Fruit fly (Drosophila melanogaster) whole organism, embryonic: ENCODE data around the gene Max.

Experiments used
- CG10274 ChIP-seq: fragments of 200-800 bp; sonication (Bioruptor generic); optimal IDR thresholded peaks from 3 replicates; lab custom pipeline; 2017; ENCODE audit warnings: missing biosample characterization, mild to moderate bottlenecking, missing genetic modification characterization
- CG10366 ChIP-seq: fragments of 200-800 bp; sonication (Bioruptor generic); IDR thresholded peaks from 2 replicates; pipeline ENCODE4 v1.3.6; 2022; ENCODE audit warnings: missing biosample characterization, missing genetic modification characterization
- CG10959 ChIP-seq: fragments of 200-800 bp; sonication (Bioruptor generic); IDR thresholded peaks from 2 replicates; pipeline ENCODE4 v1.3.6; 2022; ENCODE audit warnings: missing biosample characterization, missing genetic modification characterization
- CG11085 ChIP-seq: fragments of 200-800 bp; sonication (Bioruptor generic); IDR thresholded peaks from 2 replicates; pipeline ENCODE4 v1.3.6; 2022; ENCODE audit warnings: missing biosample characterization, missing genetic modification characterization
- CG11247 ChIP-seq: fragments of 200-800 bp; sonication (Bioruptor generic); IDR thresholded peaks from 2 replicates; pipeline ENCODE4 v1.3.6; 2022; ENCODE audit warnings: missing biosample characterization, missing genetic modification characterization
- CG12299 ChIP-seq: fragments of 200-800 bp; sonication (Bioruptor generic); optimal IDR thresholded peaks from 2 replicates; lab custom pipeline; 2018; ENCODE audit warnings: missing biosample characterization, mild to moderate bottlenecking, missing genetic modification characterization
- CG13287 ChIP-seq: fragments of 200-800 bp; sonication (Bioruptor generic); IDR thresholded peaks from 2 replicates; pipeline ENCODE4 v1.3.6; 2022; ENCODE audit warnings: missing biosample characterization, missing genetic modification characterization; ENCODE audit not compliant: partially characterized antibody
- CG1603 ChIP-seq: fragments of 200-800 bp; sonication (Bioruptor generic); optimal IDR thresholded peaks from 2 replicates; lab custom pipeline; 2019; ENCODE audit warnings: missing biosample characterization, mild to moderate bottlenecking, missing genetic modification characterization, moderate library complexity
- CG18599 ChIP-seq: fragments of 200-800 bp; sonication (Bioruptor generic); optimal IDR thresholded peaks from 3 replicates; lab custom pipeline; 2017; ENCODE audit warnings: missing biosample characterization, missing genetic modification characterization, mild to moderate bottlenecking, moderate library complexity, missing genetic modification reagents
- CG2875 ChIP-seq: fragments of 200-800 bp; sonication (Bioruptor generic); optimal IDR thresholded peaks from 2 replicates; lab custom pipeline; 2017; ENCODE audit warnings: missing biosample characterization, mild to moderate bottlenecking, missing genetic modification characterization, missing genetic modification reagents
- CG3407 ChIP-seq: fragments of 200-800 bp; sonication (Bioruptor generic); optimal IDR thresholded peaks from 2 replicates; lab custom pipeline; 2018; ENCODE audit warnings: missing biosample characterization, mild to moderate bottlenecking, missing genetic modification characterization
- CG34422 ChIP-seq: fragments of 200-800 bp; sonication (Bioruptor generic); IDR thresholded peaks from 3 replicates; pipeline ENCODE4 v1.3.6; 2022; ENCODE audit warnings: missing biosample characterization, missing genetic modification characterization
- CG3838 ChIP-seq: fragments of 200-800 bp; sonication (Bioruptor generic); optimal IDR thresholded peaks from 3 replicates; lab custom pipeline; 2016; ENCODE audit warnings: missing biosample characterization, missing genetic modification characterization
- CG4617 ChIP-seq: fragments of 200-800 bp; sonication (Bioruptor generic); optimal IDR thresholded peaks from 3 replicates; lab custom pipeline; 2016; ENCODE audit warnings: missing biosample characterization, missing genetic modification characterization, borderline replicate concordance
- CG9797 ChIP-seq: fragments of 200-800 bp; sonication (Bioruptor generic); optimal IDR thresholded peaks from 3 replicates; lab custom pipeline; 2018; ENCODE audit warnings: missing biosample characterization, mild to moderate bottlenecking, missing genetic modification characterization
- CTCF ChIP-seq: fragments of 200-800 bp; sonication (Bioruptor generic); optimal IDR thresholded peaks from 2 replicates; lab custom pipeline; 2017; ENCODE audit warnings: missing biosample characterization, mild to moderate bottlenecking, missing genetic modification characterization, moderate library complexity
- E2f2 ChIP-seq: fragments of 200-800 bp; sonication (Bioruptor generic); IDR thresholded peaks from 2 replicates; pipeline ENCODE4 v1.3.6; 2022; ENCODE audit warnings: missing biosample characterization, missing genetic modification characterization
- Fer1 ChIP-seq: fragments of 200-800 bp; sonication (Bioruptor generic); optimal IDR thresholded peaks from 2 replicates; lab custom pipeline; 2017; ENCODE audit warnings: missing biosample characterization, mild to moderate bottlenecking, missing genetic modification characterization
- Fer2 ChIP-seq: fragments of 200-800 bp; sonication (Bioruptor generic); optimal IDR thresholded peaks from 2 replicates; lab custom pipeline; 2018; ENCODE audit warnings: missing biosample characterization, mild to moderate bottlenecking, missing genetic modification characterization, moderate library complexity
- Fer3 ChIP-seq: fragments of 200-800 bp; sonication (Bioruptor generic); optimal IDR thresholded peaks from 2 replicates; lab custom pipeline; 2018; ENCODE audit warnings: missing biosample characterization, mild to moderate bottlenecking, missing genetic modification characterization, moderate library complexity
- H2.0 ChIP-seq: fragments of 200-800 bp; sonication (Bioruptor generic); IDR thresholded peaks from 2 replicates; pipeline ENCODE4 v1.3.6; 2022; ENCODE audit warnings: missing biosample characterization, missing genetic modification characterization
- HmgZ ChIP-seq: fragments of 200-800 bp; sonication (Bioruptor generic); optimal IDR thresholded peaks from 2 replicates; lab custom pipeline; 2018; ENCODE audit warnings: missing biosample characterization, mild to moderate bottlenecking, missing genetic modification characterization
- Hr39 ChIP-seq: fragments of >200 bp; optimal IDR thresholded peaks from 2 replicates; lab custom pipeline; 2017
- Jarid2 ChIP-seq: fragments of 200-800 bp; sonication (Bioruptor generic); optimal IDR thresholded peaks from 3 replicates; lab custom pipeline; 2017; ENCODE audit warnings: mild to moderate bottlenecking, missing biosample characterization, missing genetic modification reagents, missing genetic modification characterization
- Mes4 ChIP-seq: fragments of 200-800 bp; sonication (Bioruptor generic); optimal IDR thresholded peaks from 2 replicates; lab custom pipeline; 2016; ENCODE audit warnings: missing biosample characterization, missing genetic modification characterization
- NFAT ChIP-seq: fragments of 200-800 bp; sonication (Bioruptor generic); IDR thresholded peaks from 2 replicates; pipeline ENCODE4 v1.3.6; 2022; ENCODE audit warnings: missing biosample characterization, missing genetic modification characterization
- Sry-β ChIP-seq: fragments of 200-800 bp; sonication (Bioruptor generic); optimal IDR thresholded peaks from 2 replicates; lab custom pipeline; 2018; ENCODE audit warnings: missing biosample characterization, mild to moderate bottlenecking, missing genetic modification characterization, moderate library complexity
- Stat92E ChIP-seq, 3 experiments: fragments of >200 bp in 2 of 3; fragments of 200-800 bp in 1 of 3; sonication (Bioruptor generic) in 1 of 3; optimal IDR thresholded peaks; 2 replicates each; lab custom pipeline; 2017 to 2019; ENCODE audit warnings: missing biosample characterization in 3 of 3, missing genetic modification characterization in 3 of 3, mild to moderate bottlenecking in 1 of 3, moderate library complexity in 1 of 3
- YL-1 ChIP-seq: fragments of 200-800 bp; sonication (Bioruptor generic); optimal IDR thresholded peaks from 3 replicates; lab custom pipeline; 2017; ENCODE audit warnings: missing biosample characterization, mild to moderate bottlenecking, missing genetic modification characterization
- ato ChIP-seq: fragments of 200-800 bp; sonication (Bioruptor generic); IDR thresholded peaks from 2 replicates; pipeline ENCODE4 v1.3.6; 2022; ENCODE audit warnings: missing biosample characterization, missing genetic modification characterization; ENCODE audit not compliant: partially characterized antibody
- az2 ChIP-seq: fragments of 200-800 bp; sonication (Bioruptor generic); optimal IDR thresholded peaks from 3 replicates; lab custom pipeline; 2016; ENCODE audit warnings: missing biosample characterization, missing genetic modification characterization
- br ChIP-seq: fragments of >200 bp; optimal IDR thresholded peaks from 2 replicates; lab custom pipeline; 2017
- ci ChIP-seq: fragments of 200-800 bp; sonication (Bioruptor generic); IDR thresholded peaks from 3 replicates; pipeline ENCODE4 v1.3.6; 2022; ENCODE audit warnings: missing biosample characterization, missing genetic modification characterization
- croc ChIP-seq: fragments of 200-800 bp; sonication (Bioruptor generic); conservative IDR thresholded peaks from 3 replicates; pipeline ENCODE4 v1.3.6; 2022; ENCODE audit warnings: missing biosample characterization, missing genetic modification characterization
- da ChIP-seq: fragments of 200-800 bp; sonication (Bioruptor generic); optimal IDR thresholded peaks from 2 replicates; lab custom pipeline; 2016; ENCODE audit warnings: missing biosample characterization, missing genetic modification characterization
- dimm ChIP-seq: fragments of 200-800 bp; sonication (Bioruptor generic); IDR thresholded peaks from 2 replicates; pipeline ENCODE4 v1.3.6; 2022; ENCODE audit warnings: missing biosample characterization, missing genetic modification characterization
- dmrt99B ChIP-seq: fragments of 200-800 bp; sonication (Bioruptor generic); optimal IDR thresholded peaks from 2 replicates; lab custom pipeline; 2018; ENCODE audit warnings: missing biosample characterization, mild to moderate bottlenecking, missing genetic modification characterization, moderate library complexity
- hkb ChIP-seq, 2 experiments: fragments of 200-800 bp in 1 of 2; fragments of >200 bp in 1 of 2; sonication (Bioruptor generic) in 1 of 2; IDR thresholded peaks in 1 of 2; optimal IDR thresholded peaks in 1 of 2; 2 replicates each; pipeline versions ENCODE4 v1.3.6 to Lab custom; 2017 to 2022; ENCODE audit warnings: missing biosample characterization in 1 of 2, missing genetic modification characterization in 1 of 2
- ind ChIP-seq: fragments of 200-800 bp; sonication (Bioruptor generic); optimal IDR thresholded peaks from 3 replicates; lab custom pipeline; 2016; ENCODE audit warnings: missing biosample characterization, missing genetic modification characterization
- ken ChIP-seq: fragments of 200-800 bp; sonication (Bioruptor generic); IDR thresholded peaks from 3 replicates; pipeline ENCODE4 v1.3.6; 2022; ENCODE audit warnings: missing biosample characterization, missing genetic modification characterization
- kni ChIP-seq: fragments of 200-800 bp; sonication (Bioruptor generic); optimal IDR thresholded peaks from 3 replicates; lab custom pipeline; 2017; ENCODE audit warnings: mild to moderate bottlenecking, missing biosample characterization, missing genetic modification reagents, missing genetic modification characterization
- lov ChIP-seq, 2 experiments: fragments of 200-800 bp in 1 of 2; fragments of >200 bp in 1 of 2; sonication (Bioruptor generic) in 1 of 2; IDR thresholded peaks in 1 of 2; optimal IDR thresholded peaks in 1 of 2; 2 replicates in 1 of 2; 3 replicates in 1 of 2; pipeline versions ENCODE4 v1.3.6 to Lab custom; 2017 to 2022; ENCODE audit warnings: missing biosample characterization in 1 of 2, missing genetic modification characterization in 1 of 2
- mld ChIP-seq: fragments of 200-800 bp; sonication (Bioruptor generic); IDR thresholded peaks from 3 replicates; pipeline ENCODE4 v1.3.6; 2022; ENCODE audit warnings: missing biosample characterization, missing genetic modification characterization; ENCODE audit not compliant: partially characterized antibody
- org-1 ChIP-seq: fragments of 200-800 bp; sonication (Bioruptor generic); optimal IDR thresholded peaks from 2 replicates; lab custom pipeline; 2017; ENCODE audit warnings: missing biosample characterization, missing genetic modification characterization
- row ChIP-seq: fragments of 200-800 bp; sonication (Bioruptor generic); IDR thresholded peaks from 3 replicates; pipeline ENCODE4 v1.3.6; 2022; ENCODE audit warnings: missing biosample characterization, missing genetic modification characterization
- run ChIP-seq: fragments of 200-800 bp; sonication (Bioruptor generic); optimal IDR thresholded peaks from 3 replicates; lab custom pipeline; 2018; ENCODE audit warnings: missing biosample characterization, mild to moderate bottlenecking, missing genetic modification characterization
- stc ChIP-seq: fragments of 200-800 bp; sonication (Bioruptor generic); IDR thresholded peaks from 2 replicates; pipeline ENCODE4 v1.3.6; 2022; ENCODE audit warnings: missing biosample characterization, missing genetic modification characterization
- trh ChIP-seq: fragments of 200-800 bp; sonication (Bioruptor generic); optimal IDR thresholded peaks from 2 replicates; lab custom pipeline; 2016; ENCODE audit warnings: missing biosample characterization, missing genetic modification characterization
- vnd ChIP-seq: fragments of 200-800 bp; sonication (Bioruptor generic); IDR thresholded peaks from 3 replicates; pipeline ENCODE4 v1.3.6; 2022; ENCODE audit warnings: missing biosample characterization, missing genetic modification characterization; ENCODE audit not compliant: partially characterized antibody

Max gene

DNA sequence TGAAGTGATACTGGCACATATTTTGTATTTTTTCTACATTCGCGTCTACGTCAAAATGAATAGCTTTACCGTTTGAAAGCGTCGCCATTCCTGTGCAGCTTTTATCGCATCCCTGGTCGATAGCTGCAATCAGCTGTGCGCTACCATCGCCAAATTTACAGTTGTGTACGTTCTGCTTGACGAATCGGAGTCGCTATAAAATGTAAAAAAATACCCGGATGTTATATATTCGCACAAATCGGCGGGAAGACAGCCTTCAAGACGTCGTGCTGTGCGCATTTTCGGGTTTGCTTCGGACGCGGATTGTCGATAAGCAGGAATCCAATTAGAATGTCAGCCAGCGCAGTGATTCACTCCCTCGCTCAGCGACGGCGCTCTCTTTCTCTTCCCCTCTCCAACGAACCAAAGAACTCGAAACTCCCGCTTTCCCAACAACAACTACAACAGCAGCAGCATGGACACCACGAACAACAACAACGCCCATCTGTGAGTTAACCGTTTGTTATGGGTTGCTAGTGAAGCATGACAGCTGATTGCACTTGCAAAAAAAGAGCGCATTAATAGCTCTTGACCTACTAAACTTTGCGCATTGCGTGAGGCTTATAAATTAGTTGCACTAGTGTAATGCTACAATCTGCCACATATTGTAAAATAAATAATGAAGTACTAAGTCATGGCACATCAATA lies 30.8 kb upstream of the Max start (continued):
- TF ChIP-seq ken (GFP tag; lab: Robert Waterston, UW), result no peak
- TF ChIP-seq da, result no peak
- TF ChIP-seq CG9797 (GFP tag; lab: Kevin White, UChicago), result no peak
- TF ChIP-seq H2.0 (GFP tag; lab: Robert Waterston, UW), result no peak
- TF ChIP-seq croc, result no peak
- TF ChIP-seq CG11247, result no peak
- no peak for TF ChIP-seq Hr39
- TF ChIP-seq CG2875, result peak; percentile 1
- TF ChIP-seq Stat92E (GFP tag; optimal IDR thresholded peaks at IDR 0.05; lab: Kevin White, UChicago), result no peak
- TF ChIP-seq stc (GFP tag; lab: Robert Waterston, UW), result no peak
- TF ChIP-seq dimm (GFP tag; lab: Robert Waterston, UW), result no peak
- no peak for TF ChIP-seq row (GFP tag; lab: Robert Waterston, UW)
- no peak for TF ChIP-seq Fer2 (tag; lab: Kevin White, UChicago)
- TF ChIP-seq NFAT (GFP tag; lab: Robert Waterston, UW), result no peak
- TF ChIP-seq CG10959 (GFP tag; lab: Robert Waterston, UW), result no peak
- TF ChIP-seq HmgZ, result no peak
- TF ChIP-seq CG4617 (GFP tag; lab: Kevin White, UChicago), result peak; percentile 20
- no peak for TF ChIP-seq Fer1 (GFP tag; lab: Kevin White, UChicago)
- TF ChIP-seq CG11085, result no peak
- TF ChIP-seq Jarid2, result peak; percentile 69
- no peak for TF ChIP-seq ato (GFP tag; lab: Robert Waterston, UW)
- TF ChIP-seq E2f2, result no peak; the same call in 1 of the 2 replicates
- TF ChIP-seq Sry-β, result no peak
- TF ChIP-seq run (tag; lab: Kevin White, UChicago), result no peak
- no peak for TF ChIP-seq Mes4 (GFP tag; lab: Kevin White, UChicago)
- TF ChIP-seq br (lab: Kevin White, UChicago), result no peak
- peak; percentile 86 for TF ChIP-seq hkb (optimal IDR thresholded peaks at IDR 0.05; lab: Kevin White, UChicago)
- no peak for TF ChIP-seq hkb (GFP tag; IDR thresholded peaks at IDR 0.05; lab: Robert Waterston, UW)
- 0 out of 3 replicates have a peak, but pooled peaks have one; percentile 58 for TF ChIP-seq ci
- no peak for TF ChIP-seq CG3407 (GFP tag; lab: Kevin White, UChicago)
- peak; percentile 55 for TF ChIP-seq CG12299 (tag; lab: Kevin White, UChicago)
- TF ChIP-seq CG18599 (GFP tag; lab: Kevin White, UChicago), result no peak
- TF ChIP-seq CG13287 (GFP tag; lab: Robert Waterston, UW), result peak; percentile 40; the same call in 1 of the 2 replicates
- TF ChIP-seq vnd (GFP tag; lab: Robert Waterston, UW), result no peak
- no peak for TF ChIP-seq az2 (GFP tag; lab: Kevin White, UChicago)
- no peak for TF ChIP-seq org-1 (GFP tag; lab: Kevin White, UChicago)
- TF ChIP-seq lov (optimal IDR thresholded peaks at IDR 0.05; lab: Kevin White, UChicago), result no peak
- 0 out of 3 replicates have a peak, but pooled peaks have one; percentile 39 for TF ChIP-seq lov (GFP tag; IDR thresholded peaks at IDR 0.05; lab: Robert Waterston, UW)
- TF ChIP-seq CG10274 (GFP tag; lab: Kevin White, UChicago), result no peak
- TF ChIP-seq dmrt99B (tag; lab: Kevin White, UChicago), result no peak
- no peak for TF ChIP-seq CTCF (GFP tag; lab: Kevin White, UChicago)
- TF ChIP-seq CG10366, result no peak
- 0 out of 3 replicates have a peak, but pooled peaks have one; percentile 34 for TF ChIP-seq CG34422 (GFP tag; lab: Robert Waterston, UW)
- no peak for TF ChIP-seq mld (GFP tag; lab: Robert Waterston, UW)
- TF ChIP-seq Fer3 (tag; lab: Kevin White, UChicago), result no peak
- no peak for TF ChIP-seq trh (GFP tag; lab: Kevin White, UChicago)
- no peak for TF ChIP-seq YL-1 (GFP tag; lab: Kevin White, UChicago)
- no peak for TF ChIP-seq CG1603 (tag; lab: Kevin White, UChicago)
- TF ChIP-seq ind (GFP tag; lab: Kevin White, UChicago), result no peak
- TF ChIP-seq kni (GFP tag; lab: Kevin White, UChicago), result no peak
- no peak for TF ChIP-seq CG3838 (GFP tag; lab: Kevin White, UChicago)
